Worm (Caenorhabditis elegans): ENCODE data around the gene R166.2.
A peak's percentile ranks its signal among the peaks of the same experiment; 100 is the strongest.

R166.2 gene

ce11 chrII:10542654-10543456 lies 5.4 kb upstream of the R166.2 start (continued):
- TF ChIP-seq cebp-1 (GFP tag; IDR thresholded peaks at IDR 0.05) (no peak), cebp-1 (tag; optimal IDR thresholded peaks at IDR 0.05) (peak; percentile 67), nfya-2 (GFP tag; IDR thresholded peaks at IDR 0.05) (no peak), dox-1 (GFP tag; IDR thresholded peaks at IDR 0.05) (peak; percentile 13; the same call in 1 of the 2 replicates), Y67H2A.10 (GFP tag; conservative IDR thresholded peaks at IDR 0.05) (peak; percentile 6), ceh-40 (GFP tag; IDR thresholded peaks at IDR 0.05) (peak; percentile 48; the same call in 1 of the 2 replicates), egl-44 (GFP tag; IDR thresholded peaks at IDR 0.05) (peak; percentile 19; the same call in 1 of the 2 replicates), madf-3 (GFP tag; IDR thresholded peaks at IDR 0.05) (peak; percentile 18; the same call in 1 of the 2 replicates), nhr-27 (tag; optimal IDR thresholded peaks at IDR 0.05) (peak; percentile 9), lir-1 (GFP tag; conservative IDR thresholded peaks at IDR 0.05) (no peak), hsf-1 (GFP tag; IDR thresholded peaks at IDR 0.05) (peak; percentile 57), F10E7.11 (tag; optimal IDR thresholded peaks at IDR 0.05) (peak; percentile 36), K11D2.4 (GFP tag; IDR thresholded peaks at IDR 0.05) (peak; percentile 8; the same call in 1 of the 2 replicates), rcor-1 (GFP tag; IDR thresholded peaks at IDR 0.05) (peak; percentile 8; the same call in 1 of the 2 replicates), T26A5.8 (tag; optimal IDR thresholded peaks at IDR 0.05) (peak; percentile 43), B0336.3 (GFP tag; IDR thresholded peaks at IDR 0.05) (peak; percentile 48), Y53F4B.3 (GFP tag; IDR thresholded peaks at IDR 0.05) (peak; percentile 3; the same call in 1 of the 2 replicates), ceh-27 (GFP tag; optimal IDR thresholded peaks at IDR 0.05) (no peak), zim-3 (tag; optimal IDR thresholded peaks at IDR 0.05) (peak; percentile 70), let-607 (tag; optimal IDR thresholded peaks at IDR 0.05) (peak in 1 of 2 experiments; percentile 23), hrde-1 (tag; optimal IDR thresholded peaks at IDR 0.05; ENCODE audit: borderline replicate concordance) (no peak), mcd-1 (GFP tag; IDR thresholded peaks at IDR 0.05) (peak; percentile 38; the same call in 1 of the 2 replicates), chd-7 (tag; optimal IDR thresholded peaks at IDR 0.05) (peak; percentile 26), lin-26 (GFP tag; IDR thresholded peaks at IDR 0.05) (peak; percentile 68), atf-7 (tag; optimal IDR thresholded peaks at IDR 0.05) (no peak), pbrm-1 (GFP tag; IDR thresholded peaks at IDR 0.05) (peak; percentile 33; the same call in 1 of the 2 replicates), D2030.7 (GFP tag; IDR thresholded peaks at IDR 0.05) (no peak), egl-18 (GFP tag; IDR thresholded peaks at IDR 0.05) (no peak), sea-2 (GFP tag; IDR thresholded peaks at IDR 0.05) (peak; percentile 72; the same call in 1 of the 2 replicates), sptf-2 (GFP tag; optimal IDR thresholded peaks at IDR 0.05) (no peak), lag-1 (GFP tag; IDR thresholded peaks at IDR 0.05) (0 out of 2 replicates have a peak, but pooled peaks have one; percentile 10), lin-54 (GFP tag; optimal IDR thresholded peaks at IDR 0.05) (peak; percentile 4), snpc-1.3 (tag; optimal IDR thresholded peaks at IDR 0.05; ENCODE audit: insufficient read depth) (no peak), F52B5.7 (tag; optimal IDR thresholded peaks at IDR 0.05) (peak; percentile 90), efl-1 (GFP tag; optimal IDR thresholded peaks at IDR 0.05) (no peak)

ce11 chrII:10541923-10542486 lies 4.5 kb upstream of the R166.2 start, which contains the start of gene pro-1:
Gene pro-1, minus strand, starts transcription at chrII:10541996.
- no peak for TF ChIP-seq F55B11.4 (tag; optimal IDR thresholded peaks at IDR 0.05; ENCODE audit: borderline replicate concordance, insufficient read depth)
- TF ChIP-seq atf-7 (tag; optimal IDR thresholded peaks at IDR 0.05) = peak; percentile 81
- TF ChIP-seq Y95B8A.8 (GFP tag; IDR thresholded peaks at IDR 0.05) = peak; percentile 85
- no peak for TF ChIP-seq mxl-1 (tag; optimal IDR thresholded peaks at IDR 0.05)
- TF ChIP-seq F52B5.7 (tag; optimal IDR thresholded peaks at IDR 0.05) = peak; percentile 86
- TF ChIP-seq unc-62 (GFP tag; optimal IDR thresholded peaks at IDR 0.05) = peak; percentile 84
- no peak for TF ChIP-seq bed-1 (GFP tag; IDR thresholded peaks at IDR 0.05)
- peak; percentile 91 for TF ChIP-seq attf-5 (GFP tag; optimal IDR thresholded peaks at IDR 0.05)
- TF ChIP-seq nhr-120 (GFP tag; IDR thresholded peaks at IDR 0.05) = peak; percentile 82
- TF ChIP-seq tlf-1 (GFP tag; optimal IDR thresholded peaks at IDR 0.05) = peak; percentile 76
- TF ChIP-seq ceh-40 (GFP tag; IDR thresholded peaks at IDR 0.05) = peak; percentile 80
- peak; percentile 52; the same call in 1 of the 2 replicates for TF ChIP-seq Y53F4B.3 (GFP tag; IDR thresholded peaks at IDR 0.05)
- peak; percentile 89 for TF ChIP-seq ztf-26 (tag; optimal IDR thresholded peaks at IDR 0.05)
- peak; percentile 77 for TF ChIP-seq zim-3 (tag; optimal IDR thresholded peaks at IDR 0.05)
- no peak for TF ChIP-seq aptf-2 (GFP tag; conservative IDR thresholded peaks at IDR 0.05)
- TF ChIP-seq rec-8 (tag; optimal IDR thresholded peaks at IDR 0.05) = no peak

Data from whole organism, young adult.